Worm (Caenorhabditis elegans) whole organism, early embryonic: Measurements from ENCODE around the gene srp-2.

Source experiments
- B0310.2 ChIP-seq: sonication (generic microtip); optimal IDR thresholded peaks from 2 replicates; lab custom pipeline; 2016; ENCODE audit warnings: mild to moderate bottlenecking, missing genetic modification characterization, missing compliant biosample characterization
- F13C5.2 ChIP-seq: sonication (generic microtip); optimal IDR thresholded peaks from 2 replicates; lab custom pipeline; 2017; ENCODE audit warnings: mild to moderate bottlenecking, missing genetic modification characterization, inconsistent platforms, missing compliant biosample characterization
- aly-1 ChIP-seq: sonication (generic microtip); optimal IDR thresholded peaks from 2 replicates; lab custom pipeline; 2016; ENCODE audit warnings: missing genetic modification characterization, missing compliant biosample characterization
- ama-1 ChIP-seq: fragments of 150-350 bp; optimal IDR thresholded peaks from 2 replicates; lab custom pipeline; 2014
- ceh-13 ChIP-seq: fragments of 200-800 bp; sonication (Bioruptor generic); optimal IDR thresholded peaks from 2 replicates; lab custom pipeline; 2018; ENCODE audit warnings: mild to moderate bottlenecking, missing genetic modification characterization, missing compliant biosample characterization
- ceh-36 ChIP-seq: sonication (generic microtip); optimal IDR thresholded peaks from 2 replicates; lab custom pipeline; 2016; ENCODE audit warnings: missing genetic modification characterization, inconsistent platforms, missing compliant biosample characterization
- ets-7 ChIP-seq: sonication (generic microtip); optimal IDR thresholded peaks from 2 replicates; lab custom pipeline; 2016; ENCODE audit warnings: missing genotype, missing genetic modification characterization, missing compliant biosample characterization
- flt-1 ChIP-seq: fragments of 200-800 bp; sonication (Bioruptor generic); IDR thresholded peaks from 2 replicates; pipeline ENCODE4 v1.3.6; 2022; ENCODE audit warnings: missing genetic modification characterization, missing compliant biosample characterization
- hmbx-1 ChIP-seq: sonication (generic microtip); optimal IDR thresholded peaks from 2 replicates; lab custom pipeline; 2016; ENCODE audit warnings: mild to moderate bottlenecking, missing genetic modification characterization, missing compliant biosample characterization
- hmg-4 ChIP-seq: fragments of 200-800 bp; sonication (Bioruptor generic); optimal IDR thresholded peaks from 2 replicates; lab custom pipeline; 2018; ENCODE audit warnings: mild to moderate bottlenecking, missing genetic modification characterization, missing compliant biosample characterization
- hnd-1 ChIP-seq: sonication (generic microtip); optimal IDR thresholded peaks from 2 replicates; lab custom pipeline; 2016; ENCODE audit warnings: missing genetic modification characterization, missing compliant biosample characterization
- pes-1 ChIP-seq: fragments of 200-800 bp; sonication (Bioruptor generic); IDR thresholded peaks from 2 replicates; pipeline ENCODE4 v1.3.6; 2022; ENCODE audit warnings: missing genetic modification reagents, missing genetic modification characterization, missing compliant biosample characterization
- scrt-1 ChIP-seq: fragments of 200-800 bp; sonication (Bioruptor generic); IDR thresholded peaks from 2 replicates; pipeline ENCODE4 v1.3.6; 2022; ENCODE audit warnings: missing genetic modification characterization, missing compliant biosample characterization
- sea-1 ChIP-seq: fragments of 200-800 bp; sonication (Bioruptor generic); conservative IDR thresholded peaks from 2 replicates; pipeline ENCODE4 v1.3.6; 2022; ENCODE audit warnings: missing genetic modification characterization, missing compliant biosample characterization
- tbx-11 ChIP-seq: fragments of 200-800 bp; sonication (Bioruptor generic); IDR thresholded peaks from 2 replicates; pipeline ENCODE4 v1.3.6; 2022; ENCODE audit warnings: missing genetic modification characterization, missing compliant biosample characterization
- tbx-37 ChIP-seq: fragments of 200-800 bp; sonication (Bioruptor generic); conservative IDR thresholded peaks from 2 replicates; pipeline ENCODE4 v1.3.6; 2022; ENCODE audit warnings: missing genetic modification reagents, missing genetic modification characterization, missing compliant biosample characterization
- tra-4 ChIP-seq: sonication (generic microtip); optimal IDR thresholded peaks from 2 replicates; lab custom pipeline; 2017; ENCODE audit warnings: missing genetic modification characterization, missing compliant biosample characterization

The srp-2 gene

ce11 chrV:774875-775359 is 12.5 kb downstream of the srp-2 start, which contains the start of gene srbc-58:
srbc-58 (plus strand) TSS chrV:774995.
- TF ChIP-seq flt-1 (GFP tag; lab: Robert Waterston, UW), result no peak
- 0 out of 2 replicates have a peak, but pooled peaks have one; percentile 44 for TF ChIP-seq sea-1

- TF ChIP-seq B0310.2 (tag; lab: Kevin White, UChicago), result no peak
- TF ChIP-seq flt-1 (GFP tag; lab: Robert Waterston, UW), result no peak
- no peak for TF ChIP-seq tbx-37 (GFP tag; lab: Robert Waterston, UW)
- no peak for TF ChIP-seq tra-4 (tag; lab: Kevin White, UChicago)
- no peak for TF ChIP-seq tbx-11
These were observed 14.8 kb downstream of the srp-2 start, which contains the start of gene R09E12.9 for ce11 chrV:777285-777684. R09E12.9 (plus strand) TSS chrV:777600.

ce11 chrV:778339-778738 is 15.9 kb downstream of the srp-2 start, which contains the start of gene srbc-59:
srbc-59 (plus strand) TSS chrV:778639.
- TF ChIP-seq ama-1 (lab: Kevin White, UChicago), result no peak

DNA sequence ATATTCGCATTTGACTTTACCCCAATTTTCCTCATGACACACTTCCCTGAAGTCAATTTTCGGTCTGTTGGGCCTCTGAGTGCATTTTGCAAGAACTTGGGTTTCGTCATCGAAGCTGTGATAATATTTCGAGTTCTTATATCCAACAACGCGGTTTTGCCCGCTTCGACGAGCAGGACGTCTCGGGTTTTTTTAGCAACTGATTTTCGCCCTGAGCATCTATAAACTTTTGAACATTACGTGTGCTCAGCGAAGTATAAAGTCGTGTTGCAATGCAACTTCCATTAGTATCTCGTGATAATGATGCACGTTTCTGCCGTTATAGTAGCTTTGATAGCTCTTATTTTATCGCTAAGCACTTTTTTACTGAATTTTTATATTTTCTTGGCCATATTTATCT is 17.6 kb downstream of the srp-2 start, which contains the start of gene srbc-60:
srbc-60 (plus strand) TSS at position 301 of the 400 bp plus-strand sequence.
- no peak for TF ChIP-seq B0310.2 (tag; lab: Kevin White, UChicago)
- no peak for TF ChIP-seq aly-1 (tag; lab: Kevin White, UChicago)
- no peak for TF ChIP-seq hmbx-1 (tag; lab: Kevin White, UChicago)

DNA sequence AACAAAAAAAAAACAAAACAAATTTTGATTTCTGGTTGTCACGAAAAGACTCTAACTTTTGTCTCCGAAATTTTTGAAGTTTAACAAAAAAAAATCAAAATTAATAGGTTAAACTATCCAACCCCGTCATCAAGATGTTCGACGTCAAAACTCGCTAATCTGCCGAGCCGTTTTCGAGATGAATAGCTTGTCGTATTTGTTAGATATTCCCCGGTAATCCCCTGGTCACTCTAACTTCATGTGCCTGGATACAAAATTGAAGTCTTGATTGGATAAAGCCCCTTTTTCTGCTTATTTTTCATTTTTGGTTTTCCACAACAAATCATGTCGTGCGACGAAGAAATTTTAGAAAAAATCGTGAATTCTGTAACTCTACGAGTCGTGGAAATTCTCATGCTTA is 20.0 kb downstream of the srp-2 start, which contains the start of gene srab-16:
srab-16 (plus strand) TSS at position 301 of the 400 bp plus-strand sequence.
- TF ChIP-seq ama-1 (lab: Kevin White, UChicago) (no peak), tbx-11 (no peak), tbx-37 (GFP tag; lab: Robert Waterston, UW) (no peak), hmbx-1 (tag; lab: Kevin White, UChicago) (no peak), scrt-1 (GFP tag; lab: Robert Waterston, UW) (no peak), sea-1 (no peak), ets-7 (tag; lab: Kevin White, UChicago) (no peak), ceh-13 (GFP tag; lab: Kevin White, UChicago) (no peak)

DNA sequence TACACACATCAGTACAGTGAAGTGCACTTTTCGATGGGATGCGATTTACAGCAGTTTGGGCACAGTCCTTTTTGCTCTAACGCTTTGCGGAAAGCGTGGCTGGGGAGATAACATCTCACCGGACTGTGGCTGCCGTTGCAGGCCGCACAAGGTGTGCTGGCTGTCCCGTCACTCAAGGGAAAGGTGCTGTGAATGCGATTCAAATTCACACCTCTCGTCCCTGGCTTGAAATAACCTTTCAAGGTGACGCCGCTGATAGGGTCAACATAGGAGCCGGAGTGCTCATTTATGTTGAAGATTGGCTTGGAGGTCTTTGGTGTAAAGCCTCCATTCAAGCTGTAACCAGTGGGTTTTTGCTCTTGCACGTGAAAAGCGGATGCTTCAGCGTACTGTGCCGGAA is 31.7 kb downstream of the srp-2 start:
- TF ChIP-seq tbx-11, result no peak
- TF ChIP-seq hnd-1 (tag; lab: Kevin White, UChicago), result no peak
- no peak for TF ChIP-seq aly-1 (tag; lab: Kevin White, UChicago)
- no peak for TF ChIP-seq tbx-37 (GFP tag; lab: Robert Waterston, UW)
- TF ChIP-seq pes-1 (GFP tag; lab: Robert Waterston, UW), result no peak
- no peak for TF ChIP-seq sea-1
- no peak for TF ChIP-seq hmg-4 (GFP tag; lab: Kevin White, UChicago)
- no peak for TF ChIP-seq flt-1 (GFP tag; lab: Robert Waterston, UW)
- TF ChIP-seq ceh-13 (GFP tag; lab: Kevin White, UChicago), result no peak
- TF ChIP-seq B0310.2 (tag; lab: Kevin White, UChicago), result no peak
- TF ChIP-seq scrt-1 (GFP tag; lab: Robert Waterston, UW), result no peak
- no peak for TF ChIP-seq ama-1 (lab: Kevin White, UChicago)
- TF ChIP-seq tra-4 (tag; lab: Kevin White, UChicago), result no peak
- no peak for TF ChIP-seq ceh-36 (tag; lab: Kevin White, UChicago)
- TF ChIP-seq F13C5.2 (tag; lab: Kevin White, UChicago), result no peak
- TF ChIP-seq ets-7 (tag; lab: Kevin White, UChicago), result no peak
- no peak for TF ChIP-seq hmbx-1 (tag; lab: Kevin White, UChicago)

DNA sequence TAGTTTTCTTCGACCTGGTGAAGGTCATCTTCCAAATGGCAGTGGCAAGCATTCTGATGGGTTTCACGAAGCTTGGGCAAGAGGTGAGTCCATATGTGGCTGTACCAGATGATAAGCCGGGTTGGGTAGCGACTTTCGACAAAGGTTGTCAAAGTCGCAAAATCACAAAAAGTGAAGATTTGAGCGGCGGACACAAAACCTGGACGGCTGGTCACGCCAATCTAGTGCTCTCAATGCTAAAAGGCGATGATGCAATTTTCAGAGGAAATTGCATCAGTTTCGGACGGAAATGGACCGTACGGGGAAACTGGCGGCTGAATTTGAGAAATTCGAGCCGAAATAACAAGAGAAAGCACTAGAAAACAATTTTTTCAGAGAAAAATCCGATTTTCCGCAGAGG is 34.8 kb downstream of the srp-2 start:
- TF ChIP-seq B0310.2 (tag; lab: Kevin White, UChicago) (no peak), ama-1 (lab: Kevin White, UChicago) (no peak), scrt-1 (GFP tag; lab: Robert Waterston, UW) (no peak), ceh-13 (GFP tag; lab: Kevin White, UChicago) (no peak), tbx-11 (no peak), tbx-37 (GFP tag; lab: Robert Waterston, UW) (no peak), ets-7 (tag; lab: Kevin White, UChicago) (no peak), ceh-36 (tag; lab: Kevin White, UChicago) (no peak), aly-1 (tag; lab: Kevin White, UChicago) (no peak), pes-1 (GFP tag; lab: Robert Waterston, UW) (no peak), hnd-1 (tag; lab: Kevin White, UChicago) (no peak), flt-1 (GFP tag; lab: Robert Waterston, UW) (no peak), hmbx-1 (tag; lab: Kevin White, UChicago) (no peak), sea-1 (no peak)

DNA sequence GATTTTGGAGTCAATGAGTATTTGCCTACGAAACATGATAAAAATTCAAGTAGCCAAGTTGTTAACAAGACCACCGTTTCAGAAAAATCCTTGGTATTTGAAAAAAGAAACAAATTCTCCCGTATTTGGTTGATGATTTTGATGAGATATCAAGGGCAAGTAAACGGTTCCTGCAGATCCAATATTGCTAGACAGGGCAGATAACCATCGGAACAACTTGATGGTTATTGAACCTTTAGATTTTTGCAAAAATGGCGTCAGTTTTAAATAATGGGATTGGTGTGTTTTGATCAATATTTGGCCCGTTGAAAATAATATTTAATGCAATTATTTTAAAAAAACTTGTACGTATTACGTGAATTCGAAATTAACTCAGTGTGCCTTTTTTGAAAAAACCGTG is 37.8 kb downstream of the srp-2 start:
- no peak for TF ChIP-seq B0310.2 (tag; lab: Kevin White, UChicago)
- no peak for TF ChIP-seq ceh-36 (tag; lab: Kevin White, UChicago)
- TF ChIP-seq pes-1 (GFP tag; lab: Robert Waterston, UW), result no peak
- TF ChIP-seq F13C5.2 (tag; lab: Kevin White, UChicago), result no peak
- TF ChIP-seq hnd-1 (tag; lab: Kevin White, UChicago), result no peak
- no peak for TF ChIP-seq flt-1 (GFP tag; lab: Robert Waterston, UW)
- TF ChIP-seq hmg-4 (GFP tag; lab: Kevin White, UChicago), result no peak
- TF ChIP-seq ama-1 (lab: Kevin White, UChicago), result no peak
- no peak for TF ChIP-seq tra-4 (tag; lab: Kevin White, UChicago)
- no peak for TF ChIP-seq scrt-1 (GFP tag; lab: Robert Waterston, UW)
- TF ChIP-seq sea-1, result no peak
- no peak for TF ChIP-seq tbx-37 (GFP tag; lab: Robert Waterston, UW)
- no peak for TF ChIP-seq ceh-13 (GFP tag; lab: Kevin White, UChicago)
- no peak for TF ChIP-seq aly-1 (tag; lab: Kevin White, UChicago)
- no peak for TF ChIP-seq ets-7 (tag; lab: Kevin White, UChicago)
- TF ChIP-seq hmbx-1 (tag; lab: Kevin White, UChicago), result no peak
